Worm (Caenorhabditis elegans) whole organism, early embryonic: Measurements from ENCODE around the gene Y62H9A.16.

ENCODE experiments used
- B0310.2 ChIP-seq: sonication (generic microtip); optimal IDR thresholded peaks from 2 replicates; lab custom pipeline; 2016; ENCODE audit warnings: mild to moderate bottlenecking, missing genetic modification characterization, missing compliant biosample characterization
- F13C5.2 ChIP-seq: sonication (generic microtip); optimal IDR thresholded peaks from 2 replicates; lab custom pipeline; 2017; ENCODE audit warnings: mild to moderate bottlenecking, missing genetic modification characterization, inconsistent platforms, missing compliant biosample characterization
- aly-1 ChIP-seq: sonication (generic microtip); optimal IDR thresholded peaks from 2 replicates; lab custom pipeline; 2016; ENCODE audit warnings: missing genetic modification characterization, missing compliant biosample characterization
- ama-1 ChIP-seq: fragments of 150-350 bp; optimal IDR thresholded peaks from 2 replicates; lab custom pipeline; 2014
- ceh-13 ChIP-seq: fragments of 200-800 bp; sonication (Bioruptor generic); optimal IDR thresholded peaks from 2 replicates; lab custom pipeline; 2018; ENCODE audit warnings: mild to moderate bottlenecking, missing genetic modification characterization, missing compliant biosample characterization
- ceh-36 ChIP-seq: sonication (generic microtip); optimal IDR thresholded peaks from 2 replicates; lab custom pipeline; 2016; ENCODE audit warnings: missing genetic modification characterization, inconsistent platforms, missing compliant biosample characterization
- ets-7 ChIP-seq: sonication (generic microtip); optimal IDR thresholded peaks from 2 replicates; lab custom pipeline; 2016; ENCODE audit warnings: missing genotype, missing genetic modification characterization, missing compliant biosample characterization
- flt-1 ChIP-seq: fragments of 200-800 bp; sonication (Bioruptor generic); IDR thresholded peaks from 2 replicates; pipeline ENCODE4 v1.3.6; 2022; ENCODE audit warnings: missing genetic modification characterization, missing compliant biosample characterization
- hmbx-1 ChIP-seq: sonication (generic microtip); optimal IDR thresholded peaks from 2 replicates; lab custom pipeline; 2016; ENCODE audit warnings: mild to moderate bottlenecking, missing genetic modification characterization, missing compliant biosample characterization
- hmg-4 ChIP-seq: fragments of 200-800 bp; sonication (Bioruptor generic); optimal IDR thresholded peaks from 2 replicates; lab custom pipeline; 2018; ENCODE audit warnings: mild to moderate bottlenecking, missing genetic modification characterization, missing compliant biosample characterization
- hnd-1 ChIP-seq: sonication (generic microtip); optimal IDR thresholded peaks from 2 replicates; lab custom pipeline; 2016; ENCODE audit warnings: missing genetic modification characterization, missing compliant biosample characterization
- pes-1 ChIP-seq: fragments of 200-800 bp; sonication (Bioruptor generic); IDR thresholded peaks from 2 replicates; pipeline ENCODE4 v1.3.6; 2022; ENCODE audit warnings: missing genetic modification reagents, missing genetic modification characterization, missing compliant biosample characterization
- scrt-1 ChIP-seq: fragments of 200-800 bp; sonication (Bioruptor generic); IDR thresholded peaks from 2 replicates; pipeline ENCODE4 v1.3.6; 2022; ENCODE audit warnings: missing genetic modification characterization, missing compliant biosample characterization
- sea-1 ChIP-seq: fragments of 200-800 bp; sonication (Bioruptor generic); conservative IDR thresholded peaks from 2 replicates; pipeline ENCODE4 v1.3.6; 2022; ENCODE audit warnings: missing genetic modification characterization, missing compliant biosample characterization
- tbx-11 ChIP-seq: fragments of 200-800 bp; sonication (Bioruptor generic); IDR thresholded peaks from 2 replicates; pipeline ENCODE4 v1.3.6; 2022; ENCODE audit warnings: missing genetic modification characterization, missing compliant biosample characterization
- tbx-37 ChIP-seq: fragments of 200-800 bp; sonication (Bioruptor generic); conservative IDR thresholded peaks from 2 replicates; pipeline ENCODE4 v1.3.6; 2022; ENCODE audit warnings: missing genetic modification reagents, missing genetic modification characterization, missing compliant biosample characterization
- tra-4 ChIP-seq: sonication (generic microtip); optimal IDR thresholded peaks from 2 replicates; lab custom pipeline; 2017; ENCODE audit warnings: missing genetic modification characterization, missing compliant biosample characterization

Gene Y62H9A.16

ce11 chrX:11908226-11908625, 9.9 kb upstream of the Y62H9A.16 start:
- no peak for TF ChIP-seq flt-1
- TF ChIP-seq ama-1 (lab: Kevin White, UChicago) = no peak
- no peak for TF ChIP-seq B0310.2 (tag; lab: Kevin White, UChicago)
- no peak for TF ChIP-seq F13C5.2 (tag; lab: Kevin White, UChicago)
- TF ChIP-seq tbx-11 (GFP tag; lab: Robert Waterston, UW) = no peak
- TF ChIP-seq ceh-36 (tag; lab: Kevin White, UChicago) = no peak
- TF ChIP-seq sea-1 (GFP tag; lab: Robert Waterston, UW) = no peak
- no peak for TF ChIP-seq pes-1 (GFP tag; lab: Robert Waterston, UW)
- TF ChIP-seq ets-7 (tag; lab: Kevin White, UChicago) = no peak
- TF ChIP-seq hmbx-1 (tag; lab: Kevin White, UChicago) = no peak
- no peak for TF ChIP-seq ceh-13 (GFP tag; lab: Kevin White, UChicago)
- TF ChIP-seq hnd-1 (tag; lab: Kevin White, UChicago) = no peak
- no peak for TF ChIP-seq tbx-37 (GFP tag; lab: Robert Waterston, UW)
- no peak for TF ChIP-seq tra-4 (tag; lab: Kevin White, UChicago)
- no peak for TF ChIP-seq scrt-1 (GFP tag; lab: Robert Waterston, UW)
- no peak for TF ChIP-seq hmg-4 (GFP tag; lab: Kevin White, UChicago)
- TF ChIP-seq aly-1 (tag; lab: Kevin White, UChicago) = no peak

- no peak for TF ChIP-seq aly-1 (tag; lab: Kevin White, UChicago)
- no peak for TF ChIP-seq hmg-4 (GFP tag; lab: Kevin White, UChicago)
- TF ChIP-seq tbx-37 (GFP tag; lab: Robert Waterston, UW) = no peak
- TF ChIP-seq B0310.2 (tag; lab: Kevin White, UChicago) = no peak
- TF ChIP-seq F13C5.2 (tag; lab: Kevin White, UChicago) = no peak
- no peak for TF ChIP-seq ceh-13 (GFP tag; lab: Kevin White, UChicago)
- no peak for TF ChIP-seq pes-1 (GFP tag; lab: Robert Waterston, UW)
- TF ChIP-seq scrt-1 (GFP tag; lab: Robert Waterston, UW) = no peak
- TF ChIP-seq ceh-36 (tag; lab: Kevin White, UChicago) = no peak
- no peak for TF ChIP-seq hmbx-1 (tag; lab: Kevin White, UChicago)
Observed at ce11 chrX:11909168-11909567, 8.9 kb upstream of the Y62H9A.16 start.

- TF ChIP-seq B0310.2 (tag; lab: Kevin White, UChicago) = no peak
- TF ChIP-seq hmbx-1 (tag; lab: Kevin White, UChicago) = no peak
- TF ChIP-seq ceh-36 (tag; lab: Kevin White, UChicago) = no peak
- no peak for TF ChIP-seq tbx-37 (GFP tag; lab: Robert Waterston, UW)
- TF ChIP-seq aly-1 (tag; lab: Kevin White, UChicago) = no peak
- no peak for TF ChIP-seq sea-1 (GFP tag; lab: Robert Waterston, UW)
- TF ChIP-seq tbx-11 (GFP tag; lab: Robert Waterston, UW) = no peak
- TF ChIP-seq ceh-13 (GFP tag; lab: Kevin White, UChicago) = no peak
- no peak for TF ChIP-seq flt-1
- TF ChIP-seq hmg-4 (GFP tag; lab: Kevin White, UChicago) = no peak
- no peak for TF ChIP-seq F13C5.2 (tag; lab: Kevin White, UChicago)
- no peak for TF ChIP-seq tra-4 (tag; lab: Kevin White, UChicago)
Observed at ce11 chrX:11910046-11910445, 8.0 kb upstream of the Y62H9A.16 start, which contains the start of gene Y62H9A.15. Gene Y62H9A.15 (minus strand): TSS chrX:11910145.

ce11 chrX:11913824-11914223, 4.3 kb upstream of the Y62H9A.16 start, which contains the start of gene Y62H9A.12:
Gene Y62H9A.12 (plus strand): TSS chrX:11914124.
- TF ChIP-seq ceh-36 (tag; lab: Kevin White, UChicago) (no peak), sea-1 (GFP tag; lab: Robert Waterston, UW) (no peak), flt-1 (no peak), aly-1 (tag; lab: Kevin White, UChicago) (no peak), tbx-37 (GFP tag; lab: Robert Waterston, UW) (no peak), tbx-11 (GFP tag; lab: Robert Waterston, UW) (no peak), F13C5.2 (tag; lab: Kevin White, UChicago) (no peak), hmg-4 (GFP tag; lab: Kevin White, UChicago) (no peak), B0310.2 (tag; lab: Kevin White, UChicago) (no peak), ets-7 (tag; lab: Kevin White, UChicago) (no peak), hnd-1 (tag; lab: Kevin White, UChicago) (no peak)

- TF ChIP-seq ama-1 (lab: Kevin White, UChicago) (no peak), flt-1 (no peak), tbx-11 (GFP tag; lab: Robert Waterston, UW) (no peak)
Observed at ce11 chrX:11916705-11917104, 1.4 kb upstream of the Y62H9A.16 start, which contains the start of gene Y62H9A.13. Gene Y62H9A.13 (plus strand): TSS chrX:11917005.

- no peak for TF ChIP-seq tbx-37 (GFP tag; lab: Robert Waterston, UW)
- no peak for TF ChIP-seq flt-1
- TF ChIP-seq scrt-1 (GFP tag; lab: Robert Waterston, UW) = no peak
- TF ChIP-seq sea-1 (GFP tag; lab: Robert Waterston, UW) = no peak
- TF ChIP-seq B0310.2 (tag; lab: Kevin White, UChicago) = no peak
- TF ChIP-seq hnd-1 (tag; lab: Kevin White, UChicago) = no peak
- TF ChIP-seq tbx-11 (GFP tag; lab: Robert Waterston, UW) = no peak
- TF ChIP-seq F13C5.2 (tag; lab: Kevin White, UChicago) = no peak
- no peak for TF ChIP-seq ets-7 (tag; lab: Kevin White, UChicago)
- TF ChIP-seq hmbx-1 (tag; lab: Kevin White, UChicago) = no peak
- no peak for TF ChIP-seq ceh-36 (tag; lab: Kevin White, UChicago)
- no peak for TF ChIP-seq aly-1 (tag; lab: Kevin White, UChicago)
- TF ChIP-seq ceh-13 (GFP tag; lab: Kevin White, UChicago) = no peak
- TF ChIP-seq pes-1 (GFP tag; lab: Robert Waterston, UW) = no peak
- no peak for TF ChIP-seq hmg-4 (GFP tag; lab: Kevin White, UChicago)
- TF ChIP-seq tra-4 (tag; lab: Kevin White, UChicago) = no peak
- TF ChIP-seq ama-1 (lab: Kevin White, UChicago) = no peak
Observed at ce11 chrX:11920723-11921283, 2.7 kb downstream of the Y62H9A.16 start, which contains the start of gene Y62H9A.14. Gene Y62H9A.14 (plus strand): TSS chrX:11921233.
